Fruit fly (Drosophila melanogaster): Measurements from ENCODE around the gene CG6845.

DNA sequence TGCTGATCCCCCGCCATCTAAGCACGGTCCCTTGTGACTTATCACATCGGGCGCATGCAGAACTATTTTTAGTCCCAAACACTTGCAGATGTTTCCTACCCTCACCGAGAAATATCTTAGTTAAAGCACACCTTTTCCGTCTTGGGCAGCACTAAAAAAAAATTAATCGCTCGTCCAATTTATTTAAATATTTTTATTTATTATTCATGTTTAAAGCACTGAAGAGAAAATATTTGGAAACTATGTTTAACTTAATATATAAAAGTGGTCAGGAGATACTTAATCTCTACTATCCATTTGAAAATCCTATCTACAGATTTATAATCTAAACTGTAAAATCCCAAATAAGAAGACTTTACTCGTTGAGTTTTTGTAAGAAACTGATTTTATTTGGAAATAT lies 36.3 kb upstream of the CG6845 start:
- TF ChIP-seq pan (optimal IDR thresholded peaks at IDR 0.05): no peak
- no peak for TF ChIP-seq EcR (GFP tag; optimal IDR thresholded peaks at IDR 0.05)
- TF ChIP-seq CG8478 (optimal IDR thresholded peaks at IDR 0.05): no peak
- no peak for TF ChIP-seq usp (GFP tag; optimal IDR thresholded peaks at IDR 0.05)

All from whole organism.